Worm (Caenorhabditis elegans) whole organism, L1 larva: ENCODE measurements around the gene F29A7.8.

Experiments
- C04F5.9 ChIP-seq: sonication (generic microtip); optimal IDR thresholded peaks from 2 replicates; lab custom pipeline; 2016; ENCODE audit warnings: missing genetic modification characterization, missing compliant biosample characterization
- C16A3.4 ChIP-seq: fragments of 150-350 bp; optimal IDR thresholded peaks from 2 replicates; lab custom pipeline; 2014; ENCODE audit warnings: missing biosample characterization, missing genetic modification characterization
- C34B4.2 ChIP-seq: sonication (generic microtip); optimal IDR thresholded peaks from 2 replicates; lab custom pipeline; 2017; ENCODE audit warnings: mild to moderate bottlenecking, missing genetic modification characterization, missing compliant biosample characterization
- F16B12.6 ChIP-seq: fragments of 150-350 bp; optimal IDR thresholded peaks from 2 replicates; lab custom pipeline; 2014; ENCODE audit warnings: missing biosample characterization, missing genetic modification characterization
- Y116A8C.19 ChIP-seq: sonication (generic microtip); optimal IDR thresholded peaks from 2 replicates; lab custom pipeline; 2016; ENCODE audit warnings: missing compliant biosample characterization, missing genetic modification characterization, borderline replicate concordance
- aha-1 ChIP-seq: fragments of 150-350 bp; optimal IDR thresholded peaks from 2 replicates; lab custom pipeline; 2014; ENCODE audit warnings: missing biosample characterization, missing genetic modification characterization
- alr-1 ChIP-seq: fragments of 200-800 bp; sonication (Bioruptor generic); optimal IDR thresholded peaks from 2 replicates; lab custom pipeline; 2018; ENCODE audit warnings: borderline replicate concordance, mild to moderate bottlenecking, missing genetic modification characterization, missing compliant biosample characterization
- aly-2 ChIP-seq: fragments of 150-350 bp; optimal IDR thresholded peaks from 2 replicates; lab custom pipeline; 2014; ENCODE audit warnings: missing biosample characterization, missing genetic modification characterization
- ama-1 ChIP-seq: fragments of 150-350 bp; optimal IDR thresholded peaks from 2 replicates; lab custom pipeline; 2014
- blmp-1 ChIP-seq: fragments of 150-350 bp; optimal IDR thresholded peaks from 2 replicates; lab custom pipeline; 2014; ENCODE audit warnings: missing biosample characterization, missing genetic modification characterization
- ceh-63 ChIP-seq: fragments of 200-800 bp; sonication (Bioruptor generic); optimal IDR thresholded peaks from 2 replicates; lab custom pipeline; 2018; ENCODE audit warnings: mild to moderate bottlenecking, missing genetic modification characterization, missing compliant biosample characterization
- ceh-88 ChIP-seq: fragments of 200-800 bp; sonication (Bioruptor generic); IDR thresholded peaks from 2 replicates; pipeline ENCODE4 v1.3.6; 2022; ENCODE audit warnings: missing genetic modification characterization, missing compliant biosample characterization
- ces-1 ChIP-seq: fragments of 150-350 bp; optimal IDR thresholded peaks from 2 replicates; lab custom pipeline; 2014; ENCODE audit warnings: missing biosample characterization, missing genetic modification reagents, missing genetic modification characterization
- dpl-1 ChIP-seq, 3 experiments: fragments of 150-350 bp in 2 of 3; sonication (generic microtip) in 1 of 3; optimal IDR thresholded peaks; 2 replicates each; lab custom pipeline; 2014 to 2017; ENCODE audit warnings: missing biosample characterization in 3 of 3, missing genetic modification characterization in 3 of 3, missing genetic modification reagents in 3 of 3
- dsc-1 ChIP-seq: sonication (generic microtip); optimal IDR thresholded peaks from 2 replicates; lab custom pipeline; 2016; ENCODE audit warnings: mild to moderate bottlenecking, missing genetic modification characterization, missing compliant biosample characterization
- efl-1 ChIP-seq, 4 experiments: fragments of 150-350 bp; optimal IDR thresholded peaks in 3 of 4; peaks in 1 of 4; 1 replicate in 1 of 4; 2 replicates in 3 of 4; lab custom pipeline; 2014; ENCODE audit warnings: missing biosample characterization in 2 of 4, missing genetic modification characterization in 2 of 4, missing genetic modification reagents in 2 of 4
- efl-3 ChIP-seq: fragments of 200-800 bp; sonication (Bioruptor generic); optimal IDR thresholded peaks from 2 replicates; lab custom pipeline; 2018; ENCODE audit warnings: mild to moderate bottlenecking, missing genetic modification characterization, missing compliant biosample characterization
- elt-2 ChIP-seq: sonication (generic microtip); optimal IDR thresholded peaks from 2 replicates; lab custom pipeline; 2016; ENCODE audit warnings: missing genetic modification characterization, mild to moderate bottlenecking, inconsistent platforms, missing compliant biosample characterization, missing genetic modification reagents
- ets-5 ChIP-seq: fragments of 200-800 bp; sonication (Bioruptor generic); IDR thresholded peaks from 2 replicates; pipeline ENCODE4 v1.3.6; 2022; ENCODE audit warnings: missing genetic modification characterization, missing compliant biosample characterization
- fkh-8 ChIP-seq: sonication (generic microtip); optimal IDR thresholded peaks from 2 replicates; lab custom pipeline; 2016; ENCODE audit warnings: mild to moderate bottlenecking, missing genetic modification characterization, missing compliant biosample characterization
- hlh-17 ChIP-seq: fragments of 200-800 bp; sonication (Bioruptor generic); optimal IDR thresholded peaks from 2 replicates; lab custom pipeline; 2018; ENCODE audit warnings: missing genetic modification characterization, mild to moderate bottlenecking, missing compliant biosample characterization, moderate library complexity, borderline replicate concordance
- hlh-4 ChIP-seq: sonication (generic microtip); optimal IDR thresholded peaks from 2 replicates; lab custom pipeline; 2016; ENCODE audit warnings: mild to moderate bottlenecking, missing genetic modification characterization, missing compliant biosample characterization
- irx-1 ChIP-seq: sonication (generic microtip); optimal IDR thresholded peaks from 2 replicates; lab custom pipeline; 2016; ENCODE audit warnings: missing genetic modification characterization, missing compliant biosample characterization
- isw-1 ChIP-seq: fragments of 200-800 bp; sonication (Bioruptor generic); IDR thresholded peaks from 2 replicates; pipeline ENCODE4 v1.3.6; 2022; ENCODE audit warnings: missing genetic modification characterization, missing compliant biosample characterization
- jun-1 ChIP-seq: fragments of 150-350 bp; optimal IDR thresholded peaks from 2 replicates; lab custom pipeline; 2014; ENCODE audit warnings: missing biosample characterization, missing genetic modification reagents, missing genetic modification characterization
- lin-13 ChIP-seq: fragments of 150-350 bp; optimal IDR thresholded peaks from 2 replicates; lab custom pipeline; 2014; ENCODE audit warnings: missing biosample characterization, missing genetic modification reagents, missing genetic modification characterization
- lin-15B ChIP-seq: fragments of 150-350 bp; sonication (generic microtip); optimal IDR thresholded peaks from 3 replicates; lab custom pipeline; 2014; ENCODE audit warnings: missing biosample characterization, missing genetic modification characterization
- lin-35 ChIP-seq, 2 experiments: fragments of 150-350 bp; optimal IDR thresholded peaks; 2 replicates each; lab custom pipeline; 2014; ENCODE audit warnings: missing biosample characterization in 2 of 2, missing genetic modification characterization in 2 of 2, missing genetic modification reagents in 2 of 2
- lin-39 ChIP-seq: fragments of 150-350 bp; optimal IDR thresholded peaks from 2 replicates; lab custom pipeline; 2014; ENCODE audit warnings: missing biosample characterization, missing genetic modification reagents, missing genetic modification characterization
- lsy-2 ChIP-seq, 2 experiments: fragments of 150-350 bp; optimal IDR thresholded peaks; 2 replicates each; lab custom pipeline; 2014; ENCODE audit warnings: missing biosample characterization in 2 of 2, missing genetic modification characterization in 2 of 2
- mef-2 ChIP-seq: fragments of 150-350 bp; optimal IDR thresholded peaks from 2 replicates; lab custom pipeline; 2014; ENCODE audit warnings: missing biosample characterization, missing genetic modification characterization
- mep-1 ChIP-seq: fragments of 150-350 bp; optimal IDR thresholded peaks from 2 replicates; lab custom pipeline; 2014; ENCODE audit warnings: missing biosample characterization, missing genetic modification characterization
- nhr-11 ChIP-seq: fragments of 150-350 bp; optimal IDR thresholded peaks from 2 replicates; lab custom pipeline; 2014; ENCODE audit warnings: missing biosample characterization, missing genetic modification characterization
- nhr-12 ChIP-seq: sonication (generic microtip); optimal IDR thresholded peaks from 2 replicates; lab custom pipeline; 2017; ENCODE audit warnings: missing biosample characterization, missing genetic modification characterization
- nhr-20 ChIP-seq: sonication (generic microtip); optimal IDR thresholded peaks from 2 replicates; lab custom pipeline; 2016; ENCODE audit warnings: mild to moderate bottlenecking, missing genetic modification characterization, missing compliant biosample characterization
- nhr-237 ChIP-seq: fragments of 150-350 bp; optimal IDR thresholded peaks from 2 replicates; lab custom pipeline; 2014; ENCODE audit warnings: missing biosample characterization, missing genetic modification characterization
- nhr-28 ChIP-seq: fragments of 150-350 bp; optimal IDR thresholded peaks from 2 replicates; lab custom pipeline; 2014; ENCODE audit warnings: missing biosample characterization, missing genetic modification characterization
- nhr-47 ChIP-seq: sonication (generic microtip); optimal IDR thresholded peaks from 2 replicates; lab custom pipeline; 2016; ENCODE audit warnings: mild to moderate bottlenecking, missing genetic modification characterization, moderate library complexity, missing compliant biosample characterization
- nhr-77 ChIP-seq: fragments of 150-350 bp; optimal IDR thresholded peaks from 2 replicates; lab custom pipeline; 2014; ENCODE audit warnings: missing biosample characterization, missing genetic modification characterization
- nhr-90 ChIP-seq: sonication (generic microtip); optimal IDR thresholded peaks from 2 replicates; lab custom pipeline; 2016; ENCODE audit warnings: mild to moderate bottlenecking, missing genetic modification characterization, missing compliant biosample characterization; ENCODE audit not compliant: poor library complexity
- pag-3 ChIP-seq: sonication (generic microtip); optimal IDR thresholded peaks from 2 replicates; lab custom pipeline; 2017; ENCODE audit warnings: missing genetic modification characterization, mild to moderate bottlenecking, missing compliant biosample characterization, antibody characterized with exemption, borderline replicate concordance; ENCODE audit not compliant: insufficient read depth
- pax-3 ChIP-seq: fragments of 200-800 bp; sonication (Bioruptor generic); optimal IDR thresholded peaks from 2 replicates; lab custom pipeline; 2018; ENCODE audit warnings: mild to moderate bottlenecking, missing genetic modification characterization, moderate library complexity, missing compliant biosample characterization
- pqm-1 ChIP-seq: sonication (generic microtip); optimal IDR thresholded peaks from 3 replicates; lab custom pipeline; 2017; ENCODE audit warnings: missing biosample characterization, missing genetic modification characterization
- skn-1 ChIP-seq: fragments of 150-350 bp; optimal IDR thresholded peaks from 2 replicates; lab custom pipeline; 2014; ENCODE audit warnings: missing biosample characterization, missing genetic modification characterization
- snpc-4 ChIP-seq: fragments of 150-350 bp; optimal IDR thresholded peaks from 2 replicates; lab custom pipeline; 2014; ENCODE audit warnings: missing biosample characterization, missing genetic modification characterization
- sup-37 ChIP-seq: fragments of 200-800 bp; sonication (Bioruptor generic); optimal IDR thresholded peaks from 2 replicates; lab custom pipeline; 2018; ENCODE audit warnings: mild to moderate bottlenecking, missing genetic modification characterization, missing compliant biosample characterization
- unc-130 ChIP-seq: fragments of 150-350 bp; optimal IDR thresholded peaks from 2 replicates; lab custom pipeline; 2017; ENCODE audit warnings: missing biosample characterization, missing genetic modification characterization, inconsistent platforms
- unc-86 ChIP-seq: sonication (generic microtip); optimal IDR thresholded peaks from 2 replicates; lab custom pipeline; 2016; ENCODE audit warnings: missing genetic modification characterization, missing compliant biosample characterization
- unc-98 ChIP-seq: fragments of 200-800 bp; sonication (Bioruptor generic); IDR thresholded peaks from 2 replicates; pipeline ENCODE4 v1.3.6; 2022; ENCODE audit warnings: missing genetic modification characterization, missing compliant biosample characterization
- xbp-1 ChIP-seq: sonication (generic microtip); optimal IDR thresholded peaks from 2 replicates; lab custom pipeline; 2016; ENCODE audit warnings: missing genetic modification characterization, missing compliant biosample characterization
- zag-1 ChIP-seq: fragments of 150-350 bp; optimal IDR thresholded peaks from 2 replicates; lab custom pipeline; 2014; ENCODE audit warnings: missing biosample characterization, missing genetic modification characterization
- zip-4 ChIP-seq: fragments of 200-800 bp; sonication (Bioruptor generic); optimal IDR thresholded peaks from 2 replicates; lab custom pipeline; 2018; ENCODE audit warnings: mild to moderate bottlenecking, missing genetic modification characterization, moderate library complexity, missing compliant biosample characterization
- ztf-4 ChIP-seq: fragments of 150-350 bp; optimal IDR thresholded peaks from 2 replicates; lab custom pipeline; 2014; ENCODE audit warnings: missing biosample characterization, missing genetic modification characterization

The F29A7.8 gene

ce11 chrII:2787031-2787512 is 29.2 kb upstream of the F29A7.8 start, which contains the start of the genes F08D12.12 and srpa-72 (continued):
- TF ChIP-seq Y116A8C.19 (tag; lab: Kevin White, UChicago) (no peak), hlh-4 (no peak), lsy-2 (tag; optimal IDR thresholded peaks at IDR 0.05; lab: Kevin White, UChicago) (peak; percentile 36 to 63), dpl-1 (GFP tag; optimal IDR thresholded peaks at IDR 0.05; lab: Kevin White, UChicago) (peak; percentile 23 to 57 (median 57)), elt-2 (tag; lab: Kevin White, UChicago) (no peak), aly-2 (tag; lab: Kevin White, UChicago) (no peak), C04F5.9 (tag; lab: Kevin White, UChicago) (no peak), ceh-88 (GFP tag; lab: Robert Waterston, UW) (no peak), pag-3 (tag; lab: Kevin White, UChicago) (no peak), zag-1 (tag; lab: Kevin White, UChicago) (no peak), nhr-28 (no peak), ama-1 (lab: Kevin White, UChicago) (no peak), nhr-12 (tag; lab: Kevin White, UChicago) (no peak), efl-3 (GFP tag; lab: Kevin White, UChicago) (no peak), unc-86 (tag; lab: Kevin White, UChicago) (no peak), ceh-63 (GFP tag; lab: Kevin White, UChicago) (no peak), nhr-77 (no peak), lin-35 (GFP tag; optimal IDR thresholded peaks at IDR 0.05; lab: Kevin White, UChicago) (peak; percentile 29 to 61), lin-15B (tag; lab: Kevin White, UChicago) (peak; percentile 15), C34B4.2 (no peak), lin-13 (GFP tag; lab: Kevin White, UChicago) (peak; percentile 27), lin-39 (tag; lab: Kevin White, UChicago) (no peak), nhr-11 (tag; lab: Kevin White, UChicago) (no peak), isw-1 (GFP tag; lab: Robert Waterston, UW) (peak; percentile 18; the same call in 1 of the 2 replicates), pqm-1 (tag; lab: Kevin White, UChicago) (no peak), xbp-1 (tag; lab: Kevin White, UChicago) (peak; percentile 27), F16B12.6 (tag; lab: Kevin White, UChicago) (peak; percentile 91), hlh-17 (no peak), nhr-20 (tag; lab: Kevin White, UChicago) (no peak), irx-1 (tag; lab: Kevin White, UChicago) (no peak), unc-98 (GFP tag; lab: Robert Waterston, UW) (no peak), blmp-1 (tag; lab: Kevin White, UChicago) (no peak), mep-1 (tag; lab: Kevin White, UChicago) (no peak), nhr-237 (tag; lab: Kevin White, UChicago) (no peak), dsc-1 (tag; lab: Kevin White, UChicago) (no peak), sup-37 (GFP tag; lab: Kevin White, UChicago) (no peak), alr-1 (no peak), pax-3 (tag; lab: Kevin White, UChicago) (no peak), mef-2 (tag; lab: Kevin White, UChicago) (no peak), zip-4 (GFP tag; lab: Kevin White, UChicago) (no peak), skn-1 (tag; lab: Kevin White, UChicago) (no peak), aha-1 (tag; lab: Kevin White, UChicago) (no peak), ces-1 (GFP tag; lab: Kevin White, UChicago) (no peak), C16A3.4 (tag; lab: Kevin White, UChicago) (peak; percentile 42), ets-5 (GFP tag; lab: Robert Waterston, UW) (no peak), unc-130 (tag; lab: Kevin White, UChicago) (peak; percentile 64), fkh-8 (tag; lab: Kevin White, UChicago) (no peak), ztf-4 (tag; lab: Kevin White, UChicago) (no peak), nhr-47 (no peak), snpc-4 (tag; lab: Kevin White, UChicago) (no peak), nhr-90 (tag; lab: Kevin White, UChicago) (no peak), efl-1 (optimal IDR thresholded peaks at IDR 0.05; lab: Kevin White, UChicago) (peak; percentile 56 to 60), efl-1 (GFP tag; optimal IDR thresholded peaks at IDR 0.05 in 1 of 2; lab: Kevin White, UChicago) (peak; percentile 53 to 95), jun-1 (tag; lab: Kevin White, UChicago) (no peak)
